Worm (Caenorhabditis elegans) whole organism, L1 larva: ENCODE data around the gene srh-122.

ENCODE experiments used
- C34B4.2 ChIP-seq: sonication (generic microtip); optimal IDR thresholded peaks from 2 replicates; lab custom pipeline; 2017; ENCODE audit warnings: mild to moderate bottlenecking, missing genetic modification characterization, missing compliant biosample characterization
- Y116A8C.19 ChIP-seq: sonication (generic microtip); optimal IDR thresholded peaks from 2 replicates; lab custom pipeline; 2016; ENCODE audit warnings: missing compliant biosample characterization, missing genetic modification characterization, borderline replicate concordance
- aha-1 ChIP-seq: fragments of 150-350 bp; optimal IDR thresholded peaks from 2 replicates; lab custom pipeline; 2014; ENCODE audit warnings: missing biosample characterization, missing genetic modification characterization
- ama-1 ChIP-seq: fragments of 150-350 bp; optimal IDR thresholded peaks from 2 replicates; lab custom pipeline; 2014
- blmp-1 ChIP-seq: fragments of 150-350 bp; optimal IDR thresholded peaks from 2 replicates; lab custom pipeline; 2014; ENCODE audit warnings: missing biosample characterization, missing genetic modification characterization
- ceh-88 ChIP-seq: fragments of 200-800 bp; sonication (Bioruptor generic); IDR thresholded peaks from 2 replicates; pipeline ENCODE4 v1.3.6; 2022; ENCODE audit warnings: missing genetic modification characterization, missing compliant biosample characterization
- dsc-1 ChIP-seq: sonication (generic microtip); optimal IDR thresholded peaks from 2 replicates; lab custom pipeline; 2016; ENCODE audit warnings: mild to moderate bottlenecking, missing genetic modification characterization, missing compliant biosample characterization
- egl-13 ChIP-seq: sonication (generic microtip); optimal IDR thresholded peaks from 2 replicates; lab custom pipeline; 2016; ENCODE audit warnings: missing genotype, missing genetic modification reagents, missing genetic modification characterization, missing compliant biosample characterization
- elt-2 ChIP-seq: sonication (generic microtip); optimal IDR thresholded peaks from 2 replicates; lab custom pipeline; 2016; ENCODE audit warnings: missing genetic modification characterization, mild to moderate bottlenecking, inconsistent platforms, missing compliant biosample characterization, missing genetic modification reagents
- elt-3 ChIP-seq, 6 experiments: fragments of 150-350 bp in 1 of 6; sonication (generic microtip); optimal IDR thresholded peaks; 2 replicates each; lab custom pipeline; 2017 to 2018; ENCODE audit warnings: missing biosample characterization in 6 of 6, missing genetic modification characterization in 6 of 6, inconsistent platforms in 1 of 6
- fkh-10 ChIP-seq: sonication (generic microtip); optimal IDR thresholded peaks from 2 replicates; lab custom pipeline; 2017; ENCODE audit warnings: missing biosample characterization, missing genetic modification reagents, missing genetic modification characterization
- fkh-4 ChIP-seq: sonication (generic microtip); optimal IDR thresholded peaks from 2 replicates; lab custom pipeline; 2016; ENCODE audit warnings: missing compliant biosample characterization, missing genetic modification characterization, borderline replicate concordance
- fos-1 ChIP-seq: fragments of 150-350 bp; optimal IDR thresholded peaks from 2 replicates; lab custom pipeline; 2014; ENCODE audit warnings: missing biosample characterization, missing genetic modification characterization
- grh-1 ChIP-seq: fragments of 200-800 bp; sonication (Bioruptor generic); IDR thresholded peaks from 2 replicates; pipeline ENCODE4 v1.3.6; 2022; ENCODE audit warnings: missing genetic modification reagents, missing genetic modification characterization, missing compliant biosample characterization
- hlh-17 ChIP-seq: fragments of 200-800 bp; sonication (Bioruptor generic); optimal IDR thresholded peaks from 2 replicates; lab custom pipeline; 2018; ENCODE audit warnings: missing genetic modification characterization, mild to moderate bottlenecking, missing compliant biosample characterization, moderate library complexity, borderline replicate concordance
- hpl-2 ChIP-seq: fragments of 150-350 bp; optimal IDR thresholded peaks from 2 replicates; lab custom pipeline; 2014; ENCODE audit warnings: missing biosample characterization, missing genetic modification reagents, missing genetic modification characterization
- jun-1 ChIP-seq: fragments of 150-350 bp; optimal IDR thresholded peaks from 2 replicates; lab custom pipeline; 2014; ENCODE audit warnings: missing biosample characterization, missing genetic modification reagents, missing genetic modification characterization
- lin-14 ChIP-seq: fragments of 200-800 bp; sonication (Bioruptor generic); optimal IDR thresholded peaks from 2 replicates; lab custom pipeline; 2018; ENCODE audit warnings: mild to moderate bottlenecking, missing genetic modification characterization, moderate library complexity, missing compliant biosample characterization
- lin-15B ChIP-seq: fragments of 150-350 bp; sonication (generic microtip); optimal IDR thresholded peaks from 3 replicates; lab custom pipeline; 2014; ENCODE audit warnings: missing biosample characterization, missing genetic modification characterization
- lir-3 ChIP-seq: sonication (generic microtip); optimal IDR thresholded peaks from 2 replicates; lab custom pipeline; 2016; ENCODE audit warnings: mild to moderate bottlenecking, missing genetic modification characterization, moderate library complexity, missing compliant biosample characterization; ENCODE audit not compliant: poor library complexity
- lsy-2 ChIP-seq, 2 experiments: fragments of 150-350 bp; optimal IDR thresholded peaks; 2 replicates each; lab custom pipeline; 2014; ENCODE audit warnings: missing biosample characterization in 2 of 2, missing genetic modification characterization in 2 of 2
- mab-9 ChIP-seq: fragments of 200-800 bp; sonication (Bioruptor generic); IDR thresholded peaks from 2 replicates; pipeline ENCODE4 v1.3.6; 2022; ENCODE audit warnings: missing genetic modification reagents, missing genetic modification characterization, missing compliant biosample characterization
- mdl-1 ChIP-seq, 2 experiments: fragments of 150-350 bp; optimal IDR thresholded peaks; 2 replicates each; lab custom pipeline; 2014 to 2017; ENCODE audit warnings: missing biosample characterization in 2 of 2, missing genetic modification characterization in 2 of 2, inconsistent platforms in 1 of 2
- mep-1 ChIP-seq: fragments of 150-350 bp; optimal IDR thresholded peaks from 2 replicates; lab custom pipeline; 2014; ENCODE audit warnings: missing biosample characterization, missing genetic modification characterization
- nhr-19 ChIP-seq: fragments of 200-800 bp; sonication (Bioruptor generic); conservative IDR thresholded peaks from 2 replicates; pipeline ENCODE4 v1.3.6; 2022; ENCODE audit warnings: missing genetic modification characterization, missing compliant biosample characterization
- nhr-20 ChIP-seq: sonication (generic microtip); optimal IDR thresholded peaks from 2 replicates; lab custom pipeline; 2016; ENCODE audit warnings: mild to moderate bottlenecking, missing genetic modification characterization, missing compliant biosample characterization
- nhr-237 ChIP-seq: fragments of 150-350 bp; optimal IDR thresholded peaks from 2 replicates; lab custom pipeline; 2014; ENCODE audit warnings: missing biosample characterization, missing genetic modification characterization
- nhr-47 ChIP-seq: sonication (generic microtip); optimal IDR thresholded peaks from 2 replicates; lab custom pipeline; 2016; ENCODE audit warnings: mild to moderate bottlenecking, missing genetic modification characterization, moderate library complexity, missing compliant biosample characterization
- rnt-1 ChIP-seq: sonication (generic microtip); optimal IDR thresholded peaks from 2 replicates; lab custom pipeline; 2016; ENCODE audit warnings: mild to moderate bottlenecking, missing genetic modification characterization, moderate library complexity, missing compliant biosample characterization
- sox-4 ChIP-seq: sonication (generic microtip); optimal IDR thresholded peaks from 2 replicates; lab custom pipeline; 2016; ENCODE audit warnings: missing genetic modification characterization, missing compliant biosample characterization
- sptf-1 ChIP-seq: fragments of 150-350 bp; optimal IDR thresholded peaks from 2 replicates; lab custom pipeline; 2014; ENCODE audit warnings: missing biosample characterization, missing genetic modification characterization
- swsn-7 ChIP-seq: sonication (generic microtip); optimal IDR thresholded peaks from 2 replicates; lab custom pipeline; 2016; ENCODE audit warnings: missing genetic modification characterization, missing compliant biosample characterization
- unc-130 ChIP-seq: fragments of 150-350 bp; optimal IDR thresholded peaks from 2 replicates; lab custom pipeline; 2017; ENCODE audit warnings: missing biosample characterization, missing genetic modification characterization, inconsistent platforms
- unc-62 ChIP-seq: fragments of 150-350 bp; optimal IDR thresholded peaks from 2 replicates; lab custom pipeline; 2014; ENCODE audit warnings: missing biosample characterization, missing genetic modification reagents, missing genetic modification characterization
- zag-1 ChIP-seq: fragments of 150-350 bp; optimal IDR thresholded peaks from 2 replicates; lab custom pipeline; 2014; ENCODE audit warnings: missing biosample characterization, missing genetic modification characterization
- zip-4 ChIP-seq: fragments of 200-800 bp; sonication (Bioruptor generic); optimal IDR thresholded peaks from 2 replicates; lab custom pipeline; 2018; ENCODE audit warnings: mild to moderate bottlenecking, missing genetic modification characterization, moderate library complexity, missing compliant biosample characterization
- ztf-4 ChIP-seq: fragments of 150-350 bp; optimal IDR thresholded peaks from 2 replicates; lab custom pipeline; 2014; ENCODE audit warnings: missing biosample characterization, missing genetic modification characterization

Gene srh-122

DNA sequence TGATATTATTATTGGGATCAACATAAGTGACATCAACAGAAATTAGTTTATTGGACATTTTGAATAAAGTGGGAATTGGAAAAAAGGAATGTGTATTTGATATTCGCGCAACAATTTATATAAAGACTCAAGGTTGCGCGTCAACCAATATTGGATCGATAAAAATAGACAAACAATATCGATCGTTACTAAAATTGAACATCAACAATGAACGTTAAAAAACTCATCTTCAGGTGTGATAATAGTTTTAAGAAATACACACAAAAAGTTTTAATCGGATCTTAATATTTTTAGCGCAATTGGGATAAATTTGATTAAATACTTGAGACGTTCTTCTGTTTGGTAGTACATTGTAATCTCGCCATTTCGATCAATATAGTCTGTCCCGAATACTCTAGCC, 45.8 kb upstream of the srh-122 start, which contains the start of gene fbxa-104:
Gene fbxa-104 (minus strand): TSS at position 83 of the 400 bp plus-strand sequence.
- TF ChIP-seq fos-1 (tag; lab: Kevin White, UChicago), result no peak
- no peak for TF ChIP-seq lin-14
- no peak for TF ChIP-seq zag-1 (tag; lab: Kevin White, UChicago)
- TF ChIP-seq elt-3 (tag; optimal IDR thresholded peaks at IDR 0.05; lab: Kevin White, UChicago), result no peak
- TF ChIP-seq zip-4, result no peak
- no peak for TF ChIP-seq mab-9 (GFP tag; lab: Robert Waterston, UW)
- TF ChIP-seq jun-1 (tag; lab: Kevin White, UChicago), result no peak
- no peak for TF ChIP-seq hpl-2 (GFP tag; lab: Kevin White, UChicago)

DNA sequence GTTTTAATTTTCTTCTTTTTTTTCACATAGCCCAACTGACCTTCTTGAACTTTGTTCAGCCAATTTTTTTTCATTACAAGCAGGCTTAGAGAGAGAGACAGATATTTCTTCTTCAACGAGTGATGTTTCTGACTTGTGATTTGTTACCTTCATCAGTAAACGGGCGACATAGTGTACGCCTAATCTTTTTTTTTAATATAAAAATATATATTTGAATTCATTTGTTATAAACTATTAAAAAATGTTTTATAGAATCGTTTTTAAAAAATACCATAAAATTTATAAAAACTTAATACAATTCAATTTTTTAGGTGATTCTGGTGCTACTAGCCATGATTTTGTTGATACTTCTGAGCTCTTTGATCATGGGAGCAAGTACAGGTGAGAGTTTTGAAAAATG, 40.0 kb upstream of the srh-122 start, which contains the start of gene T06E6.10:
Gene T06E6.10 (plus strand): TSS at position 301 of the 400 bp plus-strand sequence.
- TF ChIP-seq C34B4.2, result no peak
- no peak for TF ChIP-seq ceh-88 (GFP tag; lab: Robert Waterston, UW)
- TF ChIP-seq swsn-7 (tag; lab: Kevin White, UChicago), result no peak
- TF ChIP-seq ztf-4 (tag; lab: Kevin White, UChicago), result no peak
- no peak for TF ChIP-seq nhr-237 (tag; lab: Kevin White, UChicago)
- TF ChIP-seq fkh-10 (GFP tag; lab: Kevin White, UChicago), result no peak
- TF ChIP-seq Y116A8C.19 (tag; lab: Kevin White, UChicago), result no peak
- TF ChIP-seq lin-15B, result no peak
- no peak for TF ChIP-seq sox-4

DNA sequence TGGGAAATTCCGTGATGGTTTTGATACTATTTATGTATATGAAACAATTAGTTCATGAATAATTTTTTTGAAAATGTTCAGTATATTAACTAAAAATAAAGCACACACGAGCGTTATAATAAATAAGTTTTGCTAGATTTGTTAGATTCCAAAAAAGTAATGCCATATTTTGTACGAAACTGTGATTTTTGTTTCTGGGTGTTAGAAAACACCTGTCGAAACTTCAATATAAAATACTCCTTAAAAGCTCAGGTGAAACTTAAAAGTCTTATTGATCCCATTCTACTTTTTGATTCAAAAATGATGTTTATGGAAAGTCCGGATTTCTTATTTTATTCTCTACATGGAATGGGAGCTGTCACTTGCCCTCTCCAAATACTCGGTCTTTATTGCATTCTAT, 38.1 kb upstream of the srh-122 start, which contains the start of gene srh-265:
Gene srh-265 (plus strand): TSS at position 301 of the 400 bp plus-strand sequence.
- TF ChIP-seq unc-62 (GFP tag; lab: Kevin White, UChicago) (no peak), unc-130 (no peak), egl-13 (tag; lab: Kevin White, UChicago) (no peak), nhr-20 (tag; lab: Kevin White, UChicago) (no peak), blmp-1 (no peak), rnt-1 (no peak), dsc-1 (tag; lab: Kevin White, UChicago) (no peak), mdl-1 (tag; optimal IDR thresholded peaks at IDR 0.05; lab: Kevin White, UChicago) (no peak), elt-2 (tag; lab: Kevin White, UChicago) (no peak), mep-1 (tag; lab: Kevin White, UChicago) (no peak), aha-1 (no peak), zip-4 (no peak), ama-1 (no peak), fkh-4 (tag; lab: Kevin White, UChicago) (no peak), lir-3 (no peak), nhr-47 (tag; lab: Kevin White, UChicago) (no peak)

DNA sequence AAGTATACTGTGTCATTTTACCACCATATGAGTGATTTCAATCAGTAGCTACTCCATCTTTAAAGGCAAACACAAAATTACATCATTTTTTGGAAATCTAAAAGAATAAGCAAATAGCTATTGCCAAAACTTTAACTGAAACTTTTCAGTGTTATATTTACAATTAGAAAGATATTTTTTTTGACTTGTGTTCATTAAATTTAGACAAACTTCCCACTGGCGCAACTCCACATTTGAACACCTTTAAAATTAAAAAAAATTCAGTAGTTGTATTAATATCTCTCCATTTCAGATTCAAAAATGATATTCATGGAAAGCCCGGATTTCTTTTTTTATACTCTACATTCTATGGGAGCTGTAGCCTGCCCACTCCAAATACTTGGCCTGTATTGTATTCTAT, 36.0 kb upstream of the srh-122 start, which contains the start of gene srh-264:
Gene srh-264 (plus strand): TSS at position 301 of the 400 bp plus-strand sequence.
- TF ChIP-seq aha-1, result no peak
- TF ChIP-seq sptf-1 (tag; lab: Kevin White, UChicago), result no peak
- TF ChIP-seq fkh-10 (GFP tag; lab: Kevin White, UChicago), result no peak
- no peak for TF ChIP-seq nhr-19 (GFP tag; lab: Robert Waterston, UW)
- TF ChIP-seq grh-1, result no peak
- no peak for TF ChIP-seq ama-1
- TF ChIP-seq hlh-17 (GFP tag; lab: Kevin White, UChicago), result no peak
- TF ChIP-seq sox-4, result no peak
- no peak for TF ChIP-seq lsy-2 (tag; optimal IDR thresholded peaks at IDR 0.05; lab: Kevin White, UChicago)
